Fruit fly (Drosophila melanogaster) whole organism, embryonic: ENCODE data around the gene drm.

Experiments
- B-H1 ChIP-seq: fragments of 200-800 bp; sonication (Bioruptor generic); IDR thresholded peaks from 3 replicates; pipeline ENCODE4 v1.3.6; 2022; ENCODE audit warnings: missing biosample characterization, missing genetic modification characterization
- Blimp-1 ChIP-seq: fragments of 200-800 bp; sonication (Bioruptor generic); optimal IDR thresholded peaks from 3 replicates; lab custom pipeline; 2018; ENCODE audit warnings: missing biosample characterization, missing genetic modification characterization, mild to moderate bottlenecking, moderate library complexity, missing genetic modification reagents
- BtbVII ChIP-seq: fragments of 200-800 bp; sonication (Bioruptor generic); optimal IDR thresholded peaks from 3 replicates; lab custom pipeline; 2017; ENCODE audit warnings: missing biosample characterization, mild to moderate bottlenecking, missing genetic modification characterization
- C15 ChIP-seq: fragments of 200-800 bp; sonication (Bioruptor generic); IDR thresholded peaks from 3 replicates; pipeline ENCODE4 v1.3.6; 2022; ENCODE audit warnings: missing biosample characterization, missing genetic modification characterization
- CG10147 ChIP-seq: fragments of 200-800 bp; sonication (Bioruptor generic); optimal IDR thresholded peaks from 2 replicates; lab custom pipeline; 2019; ENCODE audit warnings: missing biosample characterization, mild to moderate bottlenecking, missing genetic modification characterization, moderate library complexity
- CG10267 ChIP-seq: fragments of 200-800 bp; sonication (Bioruptor generic); optimal IDR thresholded peaks from 2 replicates; lab custom pipeline; 2018; ENCODE audit warnings: missing biosample characterization, mild to moderate bottlenecking, missing genetic modification characterization, moderate library complexity
- CG10274 ChIP-seq: fragments of 200-800 bp; sonication (Bioruptor generic); optimal IDR thresholded peaks from 3 replicates; lab custom pipeline; 2017; ENCODE audit warnings: missing biosample characterization, mild to moderate bottlenecking, missing genetic modification characterization
- CG10543 ChIP-seq: fragments of 200-800 bp; sonication (Bioruptor generic); optimal IDR thresholded peaks from 3 replicates; lab custom pipeline; 2017; ENCODE audit warnings: missing biosample characterization, mild to moderate bottlenecking, missing genetic modification characterization, moderate library complexity
- CG10654 ChIP-seq: fragments of 200-800 bp; sonication (Bioruptor generic); optimal IDR thresholded peaks from 2 replicates; lab custom pipeline; 2016; ENCODE audit warnings: missing biosample characterization, missing genetic modification characterization
- CG11504 ChIP-seq: fragments of 200-800 bp; sonication (Bioruptor generic); optimal IDR thresholded peaks from 3 replicates; lab custom pipeline; 2019; ENCODE audit warnings: missing biosample characterization, mild to moderate bottlenecking, missing genetic modification characterization, moderate library complexity
- CG11696 ChIP-seq: fragments of 200-800 bp; sonication (Bioruptor generic); IDR thresholded peaks from 2 replicates; pipeline ENCODE4 v1.3.6; 2022; ENCODE audit warnings: missing biosample characterization, missing genetic modification characterization
- CG12391 ChIP-seq: fragments of 200-800 bp; sonication (Bioruptor generic); optimal IDR thresholded peaks from 3 replicates; lab custom pipeline; 2018; ENCODE audit warnings: missing biosample characterization, mild to moderate bottlenecking, missing genetic modification characterization, moderate library complexity
- CG12659 ChIP-seq: fragments of 200-800 bp; sonication (Bioruptor generic); optimal IDR thresholded peaks from 3 replicates; lab custom pipeline; 2017; ENCODE audit warnings: mild to moderate bottlenecking, missing biosample characterization, missing genetic modification reagents, missing genetic modification characterization
- CG12744 ChIP-seq: fragments of 200-800 bp; sonication (Bioruptor generic); optimal IDR thresholded peaks from 2 replicates; lab custom pipeline; 2016; ENCODE audit warnings: missing biosample characterization, missing genetic modification characterization
- CG12942 ChIP-seq: fragments of 200-800 bp; sonication (Bioruptor generic); optimal IDR thresholded peaks from 3 replicates; lab custom pipeline; 2016; ENCODE audit warnings: missing biosample characterization, missing genetic modification characterization
- CG1602 ChIP-seq: fragments of 200-800 bp; sonication (Bioruptor generic); optimal IDR thresholded peaks from 3 replicates; lab custom pipeline; 2016; ENCODE audit warnings: missing biosample characterization, missing genetic modification characterization
- CG17186 ChIP-seq: fragments of 200-800 bp; sonication (Bioruptor generic); optimal IDR thresholded peaks from 3 replicates; lab custom pipeline; 2017; ENCODE audit warnings: missing biosample characterization, missing genetic modification reagents, missing genetic modification characterization
- CG17328 ChIP-seq: fragments of 200-800 bp; sonication (Bioruptor generic); IDR thresholded peaks from 2 replicates; pipeline ENCODE4 v1.3.6; 2022; ENCODE audit warnings: missing biosample characterization, missing genetic modification characterization
- CG17568 ChIP-seq: fragments of 200-800 bp; sonication (Bioruptor generic); optimal IDR thresholded peaks from 2 replicates; lab custom pipeline; 2018; ENCODE audit warnings: missing biosample characterization, mild to moderate bottlenecking, missing genetic modification characterization, moderate library complexity
- CG17829 ChIP-seq: fragments of 200-800 bp; optimal IDR thresholded peaks from 2 replicates; lab custom pipeline; 2019; ENCODE audit warnings: missing biosample characterization, mild to moderate bottlenecking, missing genetic modification characterization, moderate library complexity
- CG1832 ChIP-seq: fragments of 200-800 bp; sonication (Bioruptor generic); optimal IDR thresholded peaks from 2 replicates; lab custom pipeline; 2017; ENCODE audit warnings: missing biosample characterization, mild to moderate bottlenecking, missing genetic modification characterization, inconsistent platforms
- CG2120 ChIP-seq: fragments of 200-800 bp; sonication (Bioruptor generic); optimal IDR thresholded peaks from 3 replicates; lab custom pipeline; 2016; ENCODE audit warnings: missing biosample characterization, missing genetic modification characterization
- CG2202 ChIP-seq: fragments of 200-800 bp; sonication (Bioruptor generic); optimal IDR thresholded peaks from 2 replicates; lab custom pipeline; 2018; ENCODE audit warnings: missing biosample characterization, mild to moderate bottlenecking, missing genetic modification characterization
- CG30431 ChIP-seq: fragments of 200-800 bp; sonication (Bioruptor generic); optimal IDR thresholded peaks from 2 replicates; lab custom pipeline; 2017; ENCODE audit warnings: missing biosample characterization, missing genetic modification characterization
- CG33557 ChIP-seq: fragments of 200-800 bp; sonication (Bioruptor generic); optimal IDR thresholded peaks from 2 replicates; lab custom pipeline; 2019; ENCODE audit warnings: missing biosample characterization, mild to moderate bottlenecking, missing genetic modification characterization, moderate library complexity
- CG4854 ChIP-seq: fragments of 200-800 bp; sonication (Bioruptor generic); optimal IDR thresholded peaks from 2 replicates; lab custom pipeline; 2016; ENCODE audit warnings: missing biosample characterization, missing genetic modification characterization, inconsistent platforms
- CG6791 ChIP-seq: fragments of 200-800 bp; sonication (Bioruptor generic); IDR thresholded peaks from 3 replicates; pipeline ENCODE4 v1.3.6; 2022; ENCODE audit warnings: missing biosample characterization, missing genetic modification characterization; ENCODE audit not compliant: partially characterized antibody
- CG7372 ChIP-seq: fragments of 200-800 bp; sonication (Bioruptor generic); IDR thresholded peaks from 2 replicates; pipeline ENCODE4 v1.3.6; 2022; ENCODE audit warnings: missing biosample characterization, missing genetic modification characterization
- CG7839 ChIP-seq: fragments of 200-800 bp; sonication (Bioruptor generic); optimal IDR thresholded peaks from 3 replicates; lab custom pipeline; 2018; ENCODE audit warnings: missing biosample characterization, mild to moderate bottlenecking, missing genetic modification characterization, moderate library complexity
- D19B ChIP-seq: fragments of 200-800 bp; sonication (Bioruptor generic); optimal IDR thresholded peaks from 2 replicates; lab custom pipeline; 2017; ENCODE audit warnings: missing biosample characterization, mild to moderate bottlenecking, missing genetic modification characterization
- Dbx ChIP-seq: fragments of 200-800 bp; sonication (Bioruptor generic); IDR thresholded peaks from 3 replicates; pipeline ENCODE4 v1.3.6; 2022; ENCODE audit warnings: missing biosample characterization, missing genetic modification characterization
- Dip2 ChIP-seq: fragments of 200-800 bp; sonication (Bioruptor generic); IDR thresholded peaks from 2 replicates; pipeline ENCODE4 v1.3.6; 2022; ENCODE audit warnings: missing biosample characterization, missing genetic modification characterization
- Drgx ChIP-seq: fragments of 200-800 bp; sonication (Bioruptor generic); IDR thresholded peaks from 2 replicates; pipeline ENCODE4 v1.3.6; 2022; ENCODE audit warnings: missing biosample characterization, missing genetic modification characterization
- Eip74EF ChIP-seq, 2 experiments: fragments of 200-800 bp in 1 of 2; fragments of >200 bp in 1 of 2; sonication (Bioruptor generic) in 1 of 2; optimal IDR thresholded peaks; 2 replicates each; lab custom pipeline; 2017 to 2019; ENCODE audit warnings: missing biosample characterization in 2 of 2, missing genetic modification characterization in 2 of 2, mild to moderate bottlenecking in 1 of 2, moderate library complexity in 1 of 2
- H2.0 ChIP-seq: fragments of 200-800 bp; sonication (Bioruptor generic); IDR thresholded peaks from 2 replicates; pipeline ENCODE4 v1.3.6; 2022; ENCODE audit warnings: missing biosample characterization, missing genetic modification characterization
- HLH4C ChIP-seq: fragments of 200-800 bp; sonication (Bioruptor generic); IDR thresholded peaks from 3 replicates; pipeline ENCODE4 v1.3.6; 2022; ENCODE audit warnings: missing biosample characterization, missing genetic modification characterization; ENCODE audit not compliant: partially characterized antibody
- Hr78 ChIP-seq, 2 experiments: fragments of 200-800 bp in 1 of 2; fragments of >200 bp in 1 of 2; sonication (Bioruptor generic) in 1 of 2; optimal IDR thresholded peaks; 2 replicates each; lab custom pipeline; 2017 to 2019; ENCODE audit warnings: missing biosample characterization in 2 of 2, missing genetic modification characterization in 2 of 2, mild to moderate bottlenecking in 1 of 2, moderate library complexity in 1 of 2
- Scr ChIP-seq: fragments of 200-800 bp; sonication (Bioruptor generic); IDR thresholded peaks from 2 replicates; pipeline ENCODE4 v1.3.6; 2022; ENCODE audit warnings: missing biosample characterization, missing genetic modification characterization; ENCODE audit not compliant: partially characterized antibody
- Stat92E ChIP-seq, 3 experiments: fragments of >200 bp in 2 of 3; fragments of 200-800 bp in 1 of 3; sonication (Bioruptor generic) in 1 of 3; optimal IDR thresholded peaks; 2 replicates each; lab custom pipeline; 2017 to 2019; ENCODE audit warnings: missing biosample characterization in 3 of 3, missing genetic modification characterization in 3 of 3, mild to moderate bottlenecking in 1 of 3, moderate library complexity in 1 of 3
- ase ChIP-seq: fragments of 200-800 bp; sonication (Bioruptor generic); IDR thresholded peaks from 3 replicates; pipeline ENCODE4 v1.3.6; 2022; ENCODE audit warnings: missing biosample characterization, missing genetic modification characterization
- cas ChIP-seq: fragments of 200-800 bp; sonication (Bioruptor generic); IDR thresholded peaks from 2 replicates; pipeline ENCODE4 v1.3.6; 2022; ENCODE audit warnings: missing biosample characterization, missing genetic modification characterization
- crc ChIP-seq: fragments of 200-800 bp; sonication (Bioruptor generic); optimal IDR thresholded peaks from 2 replicates; lab custom pipeline; 2016; ENCODE audit warnings: missing biosample characterization, missing genetic modification characterization
- dimm ChIP-seq: fragments of 200-800 bp; sonication (Bioruptor generic); IDR thresholded peaks from 2 replicates; pipeline ENCODE4 v1.3.6; 2022; ENCODE audit warnings: missing biosample characterization, missing genetic modification characterization
- ind ChIP-seq: fragments of 200-800 bp; sonication (Bioruptor generic); optimal IDR thresholded peaks from 3 replicates; lab custom pipeline; 2016; ENCODE audit warnings: missing biosample characterization, missing genetic modification characterization
- mld ChIP-seq: fragments of 200-800 bp; sonication (Bioruptor generic); IDR thresholded peaks from 3 replicates; pipeline ENCODE4 v1.3.6; 2022; ENCODE audit warnings: missing biosample characterization, missing genetic modification characterization; ENCODE audit not compliant: partially characterized antibody
- pum ChIP-seq: fragments of 200-800 bp; sonication (Bioruptor generic); optimal IDR thresholded peaks from 2 replicates; lab custom pipeline; 2016; ENCODE audit warnings: missing biosample characterization, missing genetic modification characterization
- slou ChIP-seq: fragments of 200-800 bp; sonication (Bioruptor generic); optimal IDR thresholded peaks from 3 replicates; lab custom pipeline; 2016; ENCODE audit warnings: missing biosample characterization, missing genetic modification characterization
- sob ChIP-seq: fragments of 200-800 bp; sonication (Bioruptor generic); IDR thresholded peaks from 2 replicates; pipeline ENCODE4 v1.3.6; 2022; ENCODE audit warnings: missing biosample characterization, missing genetic modification characterization
- ssp ChIP-seq: fragments of 200-800 bp; sonication (Bioruptor generic); IDR thresholded peaks from 2 replicates; pipeline ENCODE4 v1.3.6; 2022; ENCODE audit warnings: missing biosample characterization, missing genetic modification characterization
- wor ChIP-seq: fragments of 200-800 bp; sonication (Bioruptor generic); IDR thresholded peaks from 2 replicates; pipeline ENCODE4 v1.3.6; 2022; ENCODE audit warnings: missing biosample characterization, missing genetic modification characterization

The drm gene

DNA sequence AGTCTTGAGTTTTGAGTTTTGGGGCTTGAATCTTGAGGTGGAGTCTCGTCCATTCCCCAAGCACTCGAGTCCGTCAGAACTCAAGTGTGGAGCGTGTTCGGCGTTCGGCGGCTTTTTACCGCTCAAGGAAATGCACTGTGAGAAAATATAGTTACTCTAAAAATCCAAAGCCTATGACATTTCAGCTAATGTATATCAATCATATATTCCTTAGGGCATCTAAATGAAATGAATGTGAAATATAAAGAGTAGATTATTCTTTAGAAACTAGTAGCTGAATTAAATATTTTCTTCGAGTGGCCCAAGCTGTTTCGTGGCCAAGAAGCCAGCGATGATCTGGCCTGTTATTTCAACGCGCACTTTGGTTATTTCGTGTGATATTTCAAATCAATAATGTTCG, 48.2 kb downstream of the drm start (continued):
- TF ChIP-seq CG17829 (tag; lab: Kevin White, UChicago) (peak; percentile 57), Hr78 (GFP tag; optimal IDR thresholded peaks at IDR 0.05; lab: Kevin White, UChicago) (no peak), CG2202 (tag; lab: Kevin White, UChicago) (peak; percentile 39), wor (GFP tag; lab: Robert Waterston, UW) (no peak), CG11696 (GFP tag; lab: Robert Waterston, UW) (no peak), ssp (GFP tag; lab: Robert Waterston, UW) (peak; percentile 27; the same call in 1 of the 2 replicates), CG10543 (GFP tag; lab: Kevin White, UChicago) (no peak), CG6791 (GFP tag; lab: Robert Waterston, UW) (no peak), CG17186 (GFP tag; lab: Kevin White, UChicago) (no peak), CG10147 (no peak), CG12391 (peak; percentile 56), Stat92E (GFP tag; optimal IDR thresholded peaks at IDR 0.05; lab: Kevin White, UChicago) (no peak), CG10654 (peak; percentile 17), CG1602 (GFP tag; lab: Kevin White, UChicago) (peak; percentile 26), CG12744 (no peak), cas (GFP tag; lab: Robert Waterston, UW) (no peak), ase (GFP tag; lab: Robert Waterston, UW) (no peak), CG30431 (no peak), slou (GFP tag; lab: Kevin White, UChicago) (no peak), ind (GFP tag; lab: Kevin White, UChicago) (no peak), CG12659 (GFP tag; lab: Kevin White, UChicago) (no peak), CG2120 (GFP tag; lab: Kevin White, UChicago) (no peak), dimm (GFP tag; lab: Robert Waterston, UW) (no peak), CG17568 (GFP tag; lab: Kevin White, UChicago) (no peak), sob (GFP tag; lab: Robert Waterston, UW) (peak; percentile 60; the same call in 1 of the 2 replicates), Dip2 (no peak), CG1832 (GFP tag; lab: Kevin White, UChicago) (no peak), CG10274 (GFP tag; lab: Kevin White, UChicago) (no peak), crc (GFP tag; lab: Kevin White, UChicago) (no peak), CG33557 (GFP tag; lab: Kevin White, UChicago) (peak; percentile 74), Blimp-1 (GFP tag; lab: Kevin White, UChicago) (peak; percentile 57), HLH4C (no peak), H2.0 (GFP tag; lab: Robert Waterston, UW) (peak; percentile 47; the same call in 1 of the 2 replicates), Scr (GFP tag; lab: Robert Waterston, UW) (no peak), B-H1 (GFP tag; lab: Robert Waterston, UW) (no peak), C15 (GFP tag; lab: Robert Waterston, UW) (no peak), CG10267 (tag; lab: Kevin White, UChicago) (peak; percentile 56), mld (no peak), CG4854 (GFP tag; lab: Kevin White, UChicago) (no peak), CG7372 (GFP tag; lab: Robert Waterston, UW) (no peak), CG11504 (tag; lab: Kevin White, UChicago) (peak; percentile 38), BtbVII (GFP tag; lab: Kevin White, UChicago) (no peak), D19B (GFP tag; lab: Kevin White, UChicago) (no peak), CG12942 (GFP tag; lab: Kevin White, UChicago) (no peak), Eip74EF (GFP tag; optimal IDR thresholded peaks at IDR 0.05; lab: Kevin White, UChicago) (no peak), Dbx (GFP tag; lab: Robert Waterston, UW) (no peak), CG17328 (peak; percentile 78), CG7839 (peak; percentile 54), Drgx (no peak), pum (peak; percentile 33)
